Worm (Caenorhabditis elegans): ENCODE results near the gene srt-39.

DNA sequence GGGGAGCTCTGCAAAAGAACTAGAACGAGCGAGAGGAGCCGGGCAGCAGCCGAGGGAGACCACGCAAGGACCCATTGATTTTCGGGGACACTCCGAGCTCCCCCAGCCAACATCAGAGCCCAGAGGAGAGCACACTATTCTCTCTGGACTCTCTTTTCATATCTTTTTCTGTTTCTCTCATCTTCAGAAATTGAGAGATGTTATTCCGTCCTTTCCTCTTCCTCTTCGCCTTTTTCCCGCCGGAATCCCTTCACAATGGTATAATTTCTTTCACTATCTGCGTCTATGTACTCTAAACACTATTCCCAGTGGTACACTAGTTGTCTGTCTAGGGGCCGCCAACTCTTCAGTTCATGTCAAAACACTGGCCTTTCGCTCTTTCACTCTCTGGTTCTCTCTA, 19.3 kb upstream of the srt-39 start:
- no peak for TF ChIP-seq ref-1 (GFP tag; conservative IDR thresholded peaks at IDR 0.05)
- no peak for TF ChIP-seq klf-2 (GFP tag; conservative IDR thresholded peaks at IDR 0.05)
- TF ChIP-seq cog-1 (tag; optimal IDR thresholded peaks at IDR 0.05): peak; percentile 87
- no peak for TF ChIP-seq flt-1 (GFP tag; IDR thresholded peaks at IDR 0.05)
- no peak for TF ChIP-seq med-1 (GFP tag; optimal IDR thresholded peaks at IDR 0.05; ENCODE audit: insufficient read depth)
- TF ChIP-seq ztf-23 (GFP tag; IDR thresholded peaks at IDR 0.05): no peak
- TF ChIP-seq ztf-29 (GFP tag; IDR thresholded peaks at IDR 0.05): no peak
- no peak for TF ChIP-seq tab-1 (GFP tag; IDR thresholded peaks at IDR 0.05)
- 0 out of 2 replicates have a peak, but pooled peaks have one; percentile 23 for TF ChIP-seq T22C8.4 (GFP tag; IDR thresholded peaks at IDR 0.05)
